Worm (Caenorhabditis elegans) whole organism, late embryonic: ENCODE results near the gene Y11D7A.7.
"Not testable (repeated sequence)": the region's sequence is repeated elsewhere in the genome, so short reads cannot be mapped to it uniquely, and the experiment has no call there.

ENCODE experiments used
- ceh-14 ChIP-seq: sonication (generic microtip); optimal IDR thresholded peaks from 2 replicates; lab custom pipeline; 2016; ENCODE audit warnings: missing genotype, missing genetic modification characterization, missing compliant biosample characterization
- ceh-18 ChIP-seq: sonication (generic microtip); optimal IDR thresholded peaks from 2 replicates; lab custom pipeline; 2016; ENCODE audit warnings: missing genetic modification characterization, missing compliant biosample characterization
- ceh-19 ChIP-seq: fragments of 200-800 bp; sonication (Bioruptor generic); optimal IDR thresholded peaks from 2 replicates; lab custom pipeline; 2018; ENCODE audit warnings: mild to moderate bottlenecking, missing genetic modification characterization, missing compliant biosample characterization
- che-1 ChIP-seq: sonication (generic microtip); optimal IDR thresholded peaks from 2 replicates; lab custom pipeline; 2016; ENCODE audit warnings: mild to moderate bottlenecking, missing genetic modification characterization, missing compliant biosample characterization
- elt-2 ChIP-seq: sonication (generic microtip); optimal IDR thresholded peaks from 2 replicates; lab custom pipeline; 2016; ENCODE audit warnings: missing genetic modification reagents, missing genetic modification characterization, missing compliant biosample characterization
- fkh-10 ChIP-seq: fragments of 150-350 bp; optimal IDR thresholded peaks from 2 replicates; lab custom pipeline; 2014; ENCODE audit warnings: missing biosample characterization, missing genetic modification reagents, missing genetic modification characterization
- hlh-15 ChIP-seq: sonication (generic microtip); optimal IDR thresholded peaks from 2 replicates; lab custom pipeline; 2016; ENCODE audit warnings: missing genetic modification characterization, missing compliant biosample characterization
- hlh-30 ChIP-seq: sonication (generic microtip); optimal IDR thresholded peaks from 2 replicates; lab custom pipeline; 2017; ENCODE audit warnings: antibody characterized with exemption, missing genetic modification characterization, missing compliant biosample characterization; ENCODE audit not compliant: insufficient read depth
- lin-11 ChIP-seq: fragments of 200-800 bp; sonication (Bioruptor generic); optimal IDR thresholded peaks from 2 replicates; lab custom pipeline; 2018; ENCODE audit warnings: mild to moderate bottlenecking, missing genetic modification characterization, missing compliant biosample characterization
- nhr-11 ChIP-seq: fragments of 150-350 bp; optimal IDR thresholded peaks from 2 replicates; lab custom pipeline; 2014; ENCODE audit warnings: missing biosample characterization, missing genetic modification characterization
- pag-3 ChIP-seq: sonication (generic microtip); optimal IDR thresholded peaks from 2 replicates; lab custom pipeline; 2016; ENCODE audit warnings: missing compliant biosample characterization, missing genetic modification characterization, borderline replicate concordance
- pat-9 ChIP-seq: fragments of 200-800 bp; sonication (Bioruptor generic); optimal IDR thresholded peaks from 2 replicates; lab custom pipeline; 2018; ENCODE audit warnings: mild to moderate bottlenecking, missing genetic modification characterization, moderate library complexity, missing compliant biosample characterization
- pha-4 ChIP-seq: fragments of 150-350 bp; optimal IDR thresholded peaks from 2 replicates; lab custom pipeline; 2018; ENCODE audit warnings: missing biosample characterization, missing genetic modification reagents, missing genetic modification characterization
- ztf-16 ChIP-seq: sonication (generic microtip); optimal IDR thresholded peaks from 2 replicates; lab custom pipeline; 2017; ENCODE audit warnings: missing genetic modification characterization, missing compliant biosample characterization

DNA sequence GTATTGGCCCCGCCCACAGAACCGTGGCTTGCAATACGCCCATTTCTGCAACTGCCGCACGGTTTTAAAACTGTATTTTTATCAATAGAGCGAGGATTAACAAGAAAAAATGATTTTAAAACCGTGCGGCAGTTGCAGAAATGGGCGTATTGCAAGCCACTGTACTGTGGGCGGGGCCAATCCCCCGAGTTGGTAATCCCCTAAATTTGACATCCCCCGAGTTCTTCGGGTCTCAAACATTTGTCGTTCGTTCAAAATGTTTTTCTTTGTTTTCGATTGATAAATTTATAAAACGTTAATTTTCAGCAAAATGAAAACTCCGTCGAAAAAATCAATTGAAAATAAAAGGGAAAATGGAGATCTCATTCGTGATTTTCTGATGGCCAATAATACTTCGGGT, at the start of gene Y11D7A.7:
- not testable (repeated sequence) for TF ChIP-seq pag-3 (tag; lab: Kevin White, UChicago); pha-4; ztf-16; nhr-11 (tag; lab: Kevin White, UChicago); ceh-18; pat-9 (tag; lab: Kevin White, UChicago); ceh-19; che-1 (tag; lab: Kevin White, UChicago); fkh-10 (GFP tag; lab: Kevin White, UChicago); ceh-14 (tag; lab: Kevin White, UChicago); lin-11 (tag; lab: Kevin White, UChicago); hlh-30 (tag; lab: Kevin White, UChicago); elt-2 (tag; lab: Kevin White, UChicago); hlh-15
